Fruit fly (Drosophila melanogaster) whole organism, pupa: ENCODE data around the gene CG8507.
A peak's percentile ranks its signal among the peaks of the same experiment; 100 is the strongest.

Source experiments
- CG10348 ChIP-seq: fragments of 200-800 bp; sonication (Bioruptor generic); IDR thresholded peaks from 2 replicates; pipeline ENCODE4 v1.3.6; 2022; ENCODE audit warnings: missing biosample characterization, missing genetic modification characterization
- CG12605 ChIP-seq: fragments of 200-800 bp; sonication (Bioruptor generic); IDR thresholded peaks from 2 replicates; pipeline ENCODE4 v1.3.6; 2022; ENCODE audit warnings: missing biosample characterization, missing genetic modification characterization
- CG13204 ChIP-seq: fragments of 200-800 bp; sonication (Bioruptor generic); optimal IDR thresholded peaks from 2 replicates; lab custom pipeline; 2018; ENCODE audit warnings: missing biosample characterization, mild to moderate bottlenecking, missing genetic modification characterization, moderate library complexity
- CG14655 ChIP-seq: fragments of 200-800 bp; sonication (Bioruptor generic); optimal IDR thresholded peaks from 3 replicates; lab custom pipeline; 2017; ENCODE audit warnings: mild to moderate bottlenecking, missing biosample characterization, missing genetic modification reagents, missing genetic modification characterization
- CG15710 ChIP-seq: fragments of 200-800 bp; sonication (Bioruptor generic); optimal IDR thresholded peaks from 2 replicates; lab custom pipeline; 2018; ENCODE audit warnings: missing biosample characterization, mild to moderate bottlenecking, missing genetic modification characterization, moderate library complexity
- CG17806 ChIP-seq: fragments of 200-800 bp; sonication (Bioruptor generic); optimal IDR thresholded peaks from 2 replicates; lab custom pipeline; 2018; ENCODE audit warnings: missing biosample characterization, mild to moderate bottlenecking, missing genetic modification characterization, moderate library complexity
- CG32121 ChIP-seq: fragments of 200-800 bp; sonication (Bioruptor generic); IDR thresholded peaks from 2 replicates; pipeline ENCODE4 v1.3.6; 2022; ENCODE audit warnings: missing biosample characterization, missing genetic modification characterization
- CG34367 ChIP-seq: fragments of 200-800 bp; sonication (Bioruptor generic); optimal IDR thresholded peaks from 2 replicates; lab custom pipeline; 2018; ENCODE audit warnings: missing biosample characterization, mild to moderate bottlenecking, missing genetic modification characterization
- CG4496 ChIP-seq: fragments of 200-800 bp; sonication (Bioruptor generic); IDR thresholded peaks from 3 replicates; pipeline ENCODE4 v1.3.6; 2022; ENCODE audit warnings: missing biosample characterization, missing genetic modification characterization
- CG8159 ChIP-seq: fragments of 200-800 bp; sonication (Bioruptor generic); optimal IDR thresholded peaks from 3 replicates; lab custom pipeline; 2018; ENCODE audit warnings: missing biosample characterization, mild to moderate bottlenecking, missing genetic modification characterization, moderate library complexity
- CG8301 ChIP-seq: fragments of 200-800 bp; sonication (Bioruptor generic); optimal IDR thresholded peaks from 2 replicates; lab custom pipeline; 2018; ENCODE audit warnings: missing biosample characterization, mild to moderate bottlenecking, missing genetic modification characterization
- CG9948 ChIP-seq: fragments of 200-800 bp; sonication (Bioruptor generic); optimal IDR thresholded peaks from 2 replicates; lab custom pipeline; 2018; ENCODE audit warnings: missing biosample characterization, mild to moderate bottlenecking, missing genetic modification characterization, moderate library complexity
- D1 ChIP-seq: fragments of 200-800 bp; sonication (Bioruptor generic); optimal IDR thresholded peaks from 2 replicates; lab custom pipeline; 2018; ENCODE audit warnings: missing biosample characterization, mild to moderate bottlenecking, missing genetic modification characterization, moderate library complexity
- EcR ChIP-seq: fragments of 200-800 bp; sonication (Bioruptor generic); optimal IDR thresholded peaks from 3 replicates; lab custom pipeline; 2019; ENCODE audit warnings: missing biosample characterization, missing genetic modification characterization, mild to moderate bottlenecking, moderate library complexity, missing genetic modification reagents
- Ets98B ChIP-seq: fragments of 200-800 bp; sonication (Bioruptor generic); IDR thresholded peaks from 2 replicates; pipeline ENCODE4 v1.3.6; 2022; ENCODE audit warnings: missing biosample characterization, missing genetic modification characterization
- Pif1A ChIP-seq: fragments of 200-800 bp; sonication (Bioruptor generic); optimal IDR thresholded peaks from 3 replicates; lab custom pipeline; 2016; ENCODE audit warnings: missing biosample characterization, missing genetic modification characterization
- Pif1B ChIP-seq: fragments of 200-800 bp; sonication (Bioruptor generic); optimal IDR thresholded peaks from 3 replicates; lab custom pipeline; 2016; ENCODE audit warnings: missing biosample characterization, missing genetic modification characterization
- Snoo ChIP-seq: fragments of 200-800 bp; sonication (Bioruptor generic); optimal IDR thresholded peaks from 3 replicates; lab custom pipeline; 2017; ENCODE audit warnings: missing biosample characterization, mild to moderate bottlenecking, missing genetic modification characterization, inconsistent platforms
- fd96Ca ChIP-seq: fragments of 200-800 bp; sonication (Bioruptor generic); IDR thresholded peaks from 3 replicates; pipeline ENCODE4 v1.3.6; 2022; ENCODE audit warnings: missing biosample characterization, missing genetic modification characterization
- gl ChIP-seq: fragments of 200-800 bp; sonication (Bioruptor generic); optimal IDR thresholded peaks from 2 replicates; lab custom pipeline; 2018; ENCODE audit warnings: missing biosample characterization, mild to moderate bottlenecking, missing genetic modification characterization
- rn ChIP-seq: fragments of 200-800 bp; sonication (Bioruptor generic); IDR thresholded peaks from 2 replicates; pipeline ENCODE4 v1.3.6; 2022; ENCODE audit warnings: missing biosample characterization, missing genetic modification characterization

The CG8507 gene

dm6 chr3R:9783240-9783917 is 7.9 kb upstream of the CG8507 start:
- TF ChIP-seq CG8159 (tag; lab: Kevin White, UChicago) (peak; percentile 21), CG15710 (tag; lab: Kevin White, UChicago) (no peak), CG8301 (no peak), CG32121 (GFP tag; lab: Robert Waterston, UW) (no peak), CG4496 (0 out of 3 replicates have a peak, but pooled peaks have one; percentile 21), CG9948 (tag; lab: Kevin White, UChicago) (peak; percentile 3), EcR (peak; percentile 8)

- TF ChIP-seq Ets98B (GFP tag; lab: Robert Waterston, UW) (peak; percentile 11; the same call in 1 of the 2 replicates), CG17806 (tag; lab: Kevin White, UChicago) (no peak), CG4496 (peak; percentile 64; the same call in 2 of the 3 replicates), CG8301 (no peak)
Observed at dm6 chr3R:9784341-9785062, 6.8 kb upstream of the CG8507 start, which contains the start of the genes MtnA and CG8500. Gene MtnA (minus strand): TSS chr3R:9784370. Gene CG8500 (plus strand): TSS chr3R:9784653.

- TF ChIP-seq Ets98B (GFP tag; lab: Robert Waterston, UW) (peak; percentile 20; the same call in 1 of the 2 replicates), Snoo (no peak), EcR (peak; percentile 11), rn (GFP tag; lab: Robert Waterston, UW) (no peak), Pif1B (GFP tag; lab: Kevin White, UChicago) (no peak), CG32121 (GFP tag; lab: Robert Waterston, UW) (peak; percentile 53; the same call in 1 of the 2 replicates), CG14655 (GFP tag; lab: Kevin White, UChicago) (no peak), CG8159 (tag; lab: Kevin White, UChicago) (peak; percentile 35), CG15710 (tag; lab: Kevin White, UChicago) (peak; percentile 16), CG17806 (tag; lab: Kevin White, UChicago) (peak; percentile 34), CG10348 (GFP tag; lab: Robert Waterston, UW) (no peak), CG9948 (tag; lab: Kevin White, UChicago) (no peak), CG8301 (peak; percentile 25)
Observed at dm6 chr3R:9793018-9793417, 1.7 kb downstream of the CG8507 start, which contains the start of gene CG8516. Gene CG8516 (plus strand): TSS chr3R:9793295.

- TF ChIP-seq Snoo (peak; percentile 41), rn (GFP tag; lab: Robert Waterston, UW) (no peak), CG14655 (GFP tag; lab: Kevin White, UChicago) (no peak), CG4496 (no peak), CG10348 (GFP tag; lab: Robert Waterston, UW) (no peak), CG34367 (tag; lab: Kevin White, UChicago) (peak; percentile 9), Pif1A (GFP tag; lab: Kevin White, UChicago) (no peak), CG32121 (GFP tag; lab: Robert Waterston, UW) (peak; percentile 63), D1 (tag; lab: Kevin White, UChicago) (no peak), CG13204 (GFP tag; lab: Kevin White, UChicago) (no peak), CG8301 (no peak), CG17806 (tag; lab: Kevin White, UChicago) (peak; percentile 47), gl (tag; lab: Kevin White, UChicago) (no peak), Pif1B (GFP tag; lab: Kevin White, UChicago) (no peak), CG9948 (tag; lab: Kevin White, UChicago) (peak; percentile 32), EcR (peak; percentile 16), Ets98B (GFP tag; lab: Robert Waterston, UW) (no peak), CG8159 (tag; lab: Kevin White, UChicago) (no peak), CG15710 (tag; lab: Kevin White, UChicago) (peak; percentile 65), CG12605 (no peak), fd96Ca (GFP tag; lab: Robert Waterston, UW) (peak; percentile 31; the same call in 2 of the 3 replicates)
Observed at dm6 chr3R:9800644-9801330, 9.5 kb downstream of the CG8507 start, which contains the start of the genes CG9467 and CG8526. Gene CG9467 (minus strand): TSS chr3R:9801026. Gene CG8526 (plus strand): TSS chr3R:9801280.

- TF ChIP-seq CG13204 (GFP tag; lab: Kevin White, UChicago) (no peak), EcR (peak; percentile 76), CG8301 (no peak), CG12605 (peak; percentile 65), CG14655 (GFP tag; lab: Kevin White, UChicago) (no peak), Ets98B (GFP tag; lab: Robert Waterston, UW) (peak; percentile 57), gl (tag; lab: Kevin White, UChicago) (peak; percentile 88), CG17806 (tag; lab: Kevin White, UChicago) (peak; percentile 47), D1 (tag; lab: Kevin White, UChicago) (no peak), CG32121 (GFP tag; lab: Robert Waterston, UW) (peak; percentile 83), CG4496 (peak; percentile 83; the same call in 2 of the 3 replicates), rn (GFP tag; lab: Robert Waterston, UW) (peak; percentile 55; the same call in 1 of the 2 replicates), CG8159 (tag; lab: Kevin White, UChicago) (peak; percentile 43), CG10348 (GFP tag; lab: Robert Waterston, UW) (no peak), CG15710 (tag; lab: Kevin White, UChicago) (no peak), fd96Ca (GFP tag; lab: Robert Waterston, UW) (peak; percentile 72; the same call in 2 of the 3 replicates), CG34367 (tag; lab: Kevin White, UChicago) (peak; percentile 75), Pif1B (GFP tag; lab: Kevin White, UChicago) (no peak), CG9948 (tag; lab: Kevin White, UChicago) (no peak), Pif1A (GFP tag; lab: Kevin White, UChicago) (no peak), Snoo (peak; percentile 62)
Observed at dm6 chr3R:9808946-9809545, 17.8 kb downstream of the CG8507 start, which contains the start of gene FBXO11. Gene FBXO11 (minus strand): TSS chr3R:9809368.
